Worm (Caenorhabditis elegans) whole organism, midembryonic: Measurements from ENCODE around the gene coq-6.

ENCODE experiments used
- T22C8.4 ChIP-seq: fragments of 200-800 bp; sonication (Bioruptor generic); IDR thresholded peaks from 2 replicates; pipeline ENCODE4 v1.3.6; 2022; ENCODE audit warnings: missing genetic modification characterization, missing compliant biosample characterization
- cog-1 ChIP-seq: sonication (generic microtip); optimal IDR thresholded peaks from 2 replicates; lab custom pipeline; 2016; ENCODE audit warnings: missing genetic modification characterization, missing compliant biosample characterization
- tab-1 ChIP-seq: fragments of 200-800 bp; sonication (Bioruptor generic); IDR thresholded peaks from 2 replicates; pipeline ENCODE4 v1.3.6; 2022; ENCODE audit warnings: missing genetic modification characterization, missing compliant biosample characterization
- ztf-23 ChIP-seq: fragments of 200-800 bp; sonication (Bioruptor generic); IDR thresholded peaks from 2 replicates; pipeline ENCODE4 v1.3.6; 2022; ENCODE audit warnings: missing genetic modification reagents, missing genetic modification characterization, missing compliant biosample characterization

- TF ChIP-seq tab-1 (GFP tag; lab: Robert Waterston, UW) (no peak), ztf-23 (GFP tag; lab: Robert Waterston, UW) (no peak), cog-1 (tag; lab: Kevin White, UChicago) (no peak), T22C8.4 (GFP tag; lab: Robert Waterston, UW) (no peak)
These were observed 38.8 kb downstream of the coq-6 start, which contains the start of gene E02C12.9 for ce11 chrV:9375378-9375777.
